Worm (Caenorhabditis elegans) whole organism, L2 larva: ENCODE results near the gene F19B10.10.

Experiments used
- R02D3.7 ChIP-seq: fragments of 150-350 bp; optimal IDR thresholded peaks from 2 replicates; lab custom pipeline; 2014; ENCODE audit warnings: missing biosample characterization, missing genetic modification characterization
- Y55F3AM.14 ChIP-seq: fragments of 200-800 bp; sonication (Bioruptor generic); optimal IDR thresholded peaks from 2 replicates; lab custom pipeline; 2018; ENCODE audit warnings: mild to moderate bottlenecking, missing genetic modification characterization, missing compliant biosample characterization
- ZK546.5 ChIP-seq: sonication (generic microtip); optimal IDR thresholded peaks from 2 replicates; lab custom pipeline; 2017; ENCODE audit warnings: missing biosample characterization, missing genetic modification characterization
- ceh-82 ChIP-seq: fragments of 150-350 bp; optimal IDR thresholded peaks from 2 replicates; lab custom pipeline; 2014; ENCODE audit warnings: missing biosample characterization, missing genetic modification characterization
- egl-27 ChIP-seq: sonication (generic microtip); optimal IDR thresholded peaks from 3 replicates; lab custom pipeline; 2017; ENCODE audit warnings: missing biosample characterization, missing genetic modification reagents, missing genetic modification characterization
- lsy-2 ChIP-seq, 2 experiments: fragments of 150-350 bp in 1 of 2; sonication (generic microtip) in 1 of 2; optimal IDR thresholded peaks; 2 replicates each; lab custom pipeline; 2014 to 2017; ENCODE audit warnings: missing biosample characterization in 2 of 2, missing genetic modification characterization in 2 of 2
- nhr-12 ChIP-seq: fragments of 150-350 bp; optimal IDR thresholded peaks from 2 replicates; lab custom pipeline; 2014; ENCODE audit warnings: missing biosample characterization, missing genetic modification characterization
- nhr-237 ChIP-seq: fragments of 150-350 bp; optimal IDR thresholded peaks from 2 replicates; lab custom pipeline; 2014; ENCODE audit warnings: missing biosample characterization, missing genetic modification characterization
- unc-62 ChIP-seq: fragments of 150-350 bp; optimal IDR thresholded peaks from 2 replicates; lab custom pipeline; 2014; ENCODE audit warnings: missing biosample characterization, missing genetic modification reagents, missing genetic modification characterization
- zag-1 ChIP-seq: fragments of 150-350 bp; optimal IDR thresholded peaks from 2 replicates; lab custom pipeline; 2014; ENCODE audit warnings: missing biosample characterization, missing genetic modification characterization
- ztf-11 ChIP-seq: sonication (generic microtip); optimal IDR thresholded peaks from 2 replicates; lab custom pipeline; 2017; ENCODE audit warnings: missing biosample characterization, missing genetic modification characterization
- ztf-4 ChIP-seq: fragments of 150-350 bp; optimal IDR thresholded peaks from 2 replicates; lab custom pipeline; 2014; ENCODE audit warnings: missing biosample characterization, missing genetic modification characterization

ce11 chrII:3701305-3701704 is 20.1 kb upstream of the F19B10.10 start, which contains the start of gene srx-105:
- TF ChIP-seq ztf-4 (tag; lab: Kevin White, UChicago) (no peak), nhr-237 (tag; lab: Kevin White, UChicago) (no peak), zag-1 (tag; lab: Kevin White, UChicago) (no peak), Y55F3AM.14 (GFP tag; lab: Kevin White, UChicago) (no peak), ZK546.5 (tag; lab: Kevin White, UChicago) (no peak), nhr-12 (tag; lab: Kevin White, UChicago) (no peak), unc-62 (no peak), lsy-2 (tag; optimal IDR thresholded peaks at IDR 0.05; lab: Kevin White, UChicago) (no peak), ztf-11 (tag; lab: Kevin White, UChicago) (no peak), egl-27 (tag; lab: Kevin White, UChicago) (no peak), ceh-82 (tag; lab: Kevin White, UChicago) (no peak), R02D3.7 (tag; lab: Kevin White, UChicago) (no peak)
